Fruit fly (Drosophila melanogaster) whole organism, embryonic: ENCODE data around the gene Lst8.

Source experiments
- Aef1 ChIP-seq: fragments of 200-800 bp; sonication (Bioruptor generic); IDR thresholded peaks from 3 replicates; pipeline ENCODE4 v1.3.6; 2022; ENCODE audit warnings: missing biosample characterization, missing genetic modification characterization
- Bdp1 ChIP-seq: fragments of 200-800 bp; sonication (Bioruptor generic); optimal IDR thresholded peaks from 3 replicates; lab custom pipeline; 2016; ENCODE audit warnings: missing biosample characterization, missing genetic modification characterization
- CG10565 ChIP-seq: fragments of 200-800 bp; sonication (Bioruptor generic); optimal IDR thresholded peaks from 3 replicates; lab custom pipeline; 2016; ENCODE audit warnings: missing biosample characterization, mild to moderate bottlenecking, missing genetic modification characterization
- CG12104 ChIP-seq: fragments of 200-800 bp; sonication (Bioruptor generic); optimal IDR thresholded peaks from 3 replicates; lab custom pipeline; 2016; ENCODE audit warnings: missing biosample characterization, missing genetic modification characterization
- CG12391 ChIP-seq: fragments of 200-800 bp; sonication (Bioruptor generic); optimal IDR thresholded peaks from 3 replicates; lab custom pipeline; 2018; ENCODE audit warnings: missing biosample characterization, mild to moderate bottlenecking, missing genetic modification characterization, moderate library complexity
- CG13287 ChIP-seq: fragments of 200-800 bp; sonication (Bioruptor generic); IDR thresholded peaks from 2 replicates; pipeline ENCODE4 v1.3.6; 2022; ENCODE audit warnings: missing biosample characterization, missing genetic modification characterization; ENCODE audit not compliant: partially characterized antibody
- CG14965 ChIP-seq: fragments of 200-800 bp; sonication (Bioruptor generic); optimal IDR thresholded peaks from 2 replicates; lab custom pipeline; 2016; ENCODE audit warnings: missing biosample characterization, missing genetic modification characterization, borderline replicate concordance
- CG15479 ChIP-seq: fragments of 200-800 bp; sonication (Bioruptor generic); optimal IDR thresholded peaks from 3 replicates; lab custom pipeline; 2019; ENCODE audit warnings: missing biosample characterization, mild to moderate bottlenecking, missing genetic modification characterization, moderate library complexity
- CG15696 ChIP-seq: fragments of 200-800 bp; sonication (Bioruptor generic); optimal IDR thresholded peaks from 2 replicates; lab custom pipeline; 2019; ENCODE audit warnings: missing biosample characterization, mild to moderate bottlenecking, missing genetic modification characterization, moderate library complexity
- CG17186 ChIP-seq: fragments of 200-800 bp; sonication (Bioruptor generic); optimal IDR thresholded peaks from 3 replicates; lab custom pipeline; 2017; ENCODE audit warnings: missing biosample characterization, missing genetic modification reagents, missing genetic modification characterization
- CG17359 ChIP-seq: fragments of 200-800 bp; sonication (Bioruptor generic); optimal IDR thresholded peaks from 3 replicates; lab custom pipeline; 2018; ENCODE audit warnings: missing biosample characterization, mild to moderate bottlenecking, missing genetic modification characterization, moderate library complexity
- CG17385 ChIP-seq: fragments of 200-800 bp; sonication (Bioruptor generic); optimal IDR thresholded peaks from 3 replicates; lab custom pipeline; 2018; ENCODE audit warnings: missing biosample characterization, mild to moderate bottlenecking, missing genetic modification characterization
- CG2889 ChIP-seq: fragments of 200-800 bp; sonication (Bioruptor generic); IDR thresholded peaks from 3 replicates; pipeline ENCODE4 v1.3.6; 2022; ENCODE audit warnings: missing biosample characterization, missing genetic modification characterization
- CG33213 ChIP-seq: fragments of 200-800 bp; sonication (Bioruptor generic); optimal IDR thresholded peaks from 3 replicates; lab custom pipeline; 2016; ENCODE audit warnings: missing biosample characterization, missing genetic modification characterization
- CG3995 ChIP-seq: fragments of 200-800 bp; sonication (Bioruptor generic); optimal IDR thresholded peaks from 3 replicates; lab custom pipeline; 2016; ENCODE audit warnings: missing biosample characterization, missing genetic modification characterization
- CG6254 ChIP-seq: fragments of 200-800 bp; sonication (Bioruptor generic); optimal IDR thresholded peaks from 3 replicates; lab custom pipeline; 2017; ENCODE audit warnings: mild to moderate bottlenecking, missing biosample characterization, missing genetic modification reagents, missing genetic modification characterization
- CG7556 ChIP-seq: fragments of 200-800 bp; sonication (Bioruptor generic); optimal IDR thresholded peaks from 2 replicates; lab custom pipeline; 2017; ENCODE audit warnings: missing biosample characterization, mild to moderate bottlenecking, missing genetic modification characterization
- CG9817 ChIP-seq: fragments of 200-800 bp; sonication (Bioruptor generic); optimal IDR thresholded peaks from 2 replicates; lab custom pipeline; 2018; ENCODE audit warnings: missing biosample characterization, mild to moderate bottlenecking, missing genetic modification characterization, moderate library complexity
- HLH4C ChIP-seq: fragments of 200-800 bp; sonication (Bioruptor generic); IDR thresholded peaks from 3 replicates; pipeline ENCODE4 v1.3.6; 2022; ENCODE audit warnings: missing biosample characterization, missing genetic modification characterization; ENCODE audit not compliant: partially characterized antibody
- HLH54F ChIP-seq: fragments of 200-800 bp; sonication (Bioruptor generic); optimal IDR thresholded peaks from 3 replicates; lab custom pipeline; 2016; ENCODE audit warnings: missing biosample characterization, missing genetic modification characterization
- Hmr ChIP-seq: fragments of 200-800 bp; sonication (Bioruptor generic); optimal IDR thresholded peaks from 3 replicates; lab custom pipeline; 2017; ENCODE audit warnings: mild to moderate bottlenecking, missing biosample characterization, missing genetic modification reagents, missing genetic modification characterization
- Hr3 ChIP-seq: fragments of 200-800 bp; sonication (Bioruptor generic); optimal IDR thresholded peaks from 3 replicates; lab custom pipeline; 2016; ENCODE audit warnings: missing biosample characterization, missing genetic modification characterization
- Hr78 ChIP-seq, 2 experiments: fragments of 200-800 bp in 1 of 2; fragments of >200 bp in 1 of 2; sonication (Bioruptor generic) in 1 of 2; optimal IDR thresholded peaks; 2 replicates each; lab custom pipeline; 2017 to 2019; ENCODE audit warnings: missing biosample characterization in 2 of 2, missing genetic modification characterization in 2 of 2, mild to moderate bottlenecking in 1 of 2, moderate library complexity in 1 of 2
- MTF-1 ChIP-seq: fragments of 200-800 bp; sonication (Bioruptor generic); optimal IDR thresholded peaks from 2 replicates; lab custom pipeline; 2018; ENCODE audit warnings: missing biosample characterization, mild to moderate bottlenecking, missing genetic modification characterization, borderline replicate concordance
- Optix ChIP-seq: fragments of 200-800 bp; sonication (Bioruptor generic); IDR thresholded peaks from 3 replicates; pipeline ENCODE4 v1.3.6; 2022; ENCODE audit warnings: missing biosample characterization, missing genetic modification characterization
- PHDP ChIP-seq: fragments of 200-800 bp; sonication (Bioruptor generic); optimal IDR thresholded peaks from 3 replicates; lab custom pipeline; 2018; ENCODE audit warnings: missing biosample characterization, mild to moderate bottlenecking, missing genetic modification characterization, moderate library complexity
- Poxn ChIP-seq: fragments of 200-800 bp; sonication (Bioruptor generic); IDR thresholded peaks from 2 replicates; pipeline ENCODE4 v1.3.6; 2022; ENCODE audit warnings: missing biosample characterization, missing genetic modification characterization
- al ChIP-seq: fragments of 200-800 bp; sonication (Bioruptor generic); IDR thresholded peaks from 2 replicates; pipeline ENCODE4 v1.3.6; 2022; ENCODE audit warnings: missing biosample characterization, missing genetic modification characterization
- amos ChIP-seq: fragments of 200-800 bp; sonication (Bioruptor generic); IDR thresholded peaks from 2 replicates; pipeline ENCODE4 v1.3.6; 2022; ENCODE audit warnings: missing biosample characterization, missing genetic modification characterization; ENCODE audit not compliant: partially characterized antibody
- ase ChIP-seq: fragments of 200-800 bp; sonication (Bioruptor generic); IDR thresholded peaks from 3 replicates; pipeline ENCODE4 v1.3.6; 2022; ENCODE audit warnings: missing biosample characterization, missing genetic modification characterization
- cato ChIP-seq: fragments of 200-800 bp; sonication (Bioruptor generic); optimal IDR thresholded peaks from 2 replicates; lab custom pipeline; 2016; ENCODE audit warnings: missing biosample characterization, missing genetic modification characterization, borderline replicate concordance
- emc ChIP-seq: fragments of 200-800 bp; sonication (Bioruptor generic); optimal IDR thresholded peaks from 2 replicates; lab custom pipeline; 2016; ENCODE audit warnings: missing biosample characterization, missing genetic modification characterization
- hb ChIP-seq: fragments of 200-800 bp; sonication (Bioruptor generic); IDR thresholded peaks from 3 replicates; pipeline ENCODE4 v1.3.6; 2022; ENCODE audit warnings: missing biosample characterization, missing genetic modification characterization; ENCODE audit not compliant: partially characterized antibody
- kni ChIP-seq: fragments of 200-800 bp; sonication (Bioruptor generic); optimal IDR thresholded peaks from 3 replicates; lab custom pipeline; 2017; ENCODE audit warnings: mild to moderate bottlenecking, missing biosample characterization, missing genetic modification reagents, missing genetic modification characterization
- knrl ChIP-seq: fragments of 200-800 bp; sonication (Bioruptor generic); IDR thresholded peaks from 3 replicates; pipeline ENCODE4 v1.3.6; 2022; ENCODE audit warnings: missing biosample characterization, missing genetic modification characterization; ENCODE audit not compliant: partially characterized antibody
- lola ChIP-seq, 3 experiments: fragments of >200 bp in 2 of 3; fragments of 200-800 bp in 1 of 3; sonication (Bioruptor generic) in 1 of 3; optimal IDR thresholded peaks; 2 replicates each; lab custom pipeline; 2017 to 2019; ENCODE audit warnings: missing biosample characterization in 3 of 3, missing genetic modification characterization in 3 of 3, mild to moderate bottlenecking in 1 of 3, moderate library complexity in 1 of 3
- mirr ChIP-seq: fragments of 200-800 bp; sonication (Bioruptor generic); optimal IDR thresholded peaks from 3 replicates; lab custom pipeline; 2018; ENCODE audit warnings: missing biosample characterization, mild to moderate bottlenecking, missing genetic modification characterization
- p53 ChIP-seq: fragments of 200-800 bp; sonication (Bioruptor generic); optimal IDR thresholded peaks from 2 replicates; lab custom pipeline; 2016; ENCODE audit warnings: missing biosample characterization, missing genetic modification characterization
- peb ChIP-seq: fragments of 200-800 bp; sonication (Bioruptor generic); IDR thresholded peaks from 2 replicates; pipeline ENCODE4 v1.3.6; 2022; ENCODE audit warnings: missing biosample characterization, missing genetic modification characterization
- psq ChIP-seq: fragments of 200-800 bp; sonication (Bioruptor generic); optimal IDR thresholded peaks from 2 replicates; lab custom pipeline; 2017; ENCODE audit warnings: missing biosample characterization, missing genetic modification characterization
- ro ChIP-seq: fragments of 200-800 bp; sonication (Bioruptor generic); IDR thresholded peaks from 2 replicates; pipeline ENCODE4 v1.3.6; 2022; ENCODE audit warnings: missing biosample characterization, missing genetic modification characterization
- row ChIP-seq: fragments of 200-800 bp; sonication (Bioruptor generic); IDR thresholded peaks from 3 replicates; pipeline ENCODE4 v1.3.6; 2022; ENCODE audit warnings: missing biosample characterization, missing genetic modification characterization
- shn ChIP-seq: fragments of 200-800 bp; sonication (Bioruptor generic); optimal IDR thresholded peaks from 3 replicates; lab custom pipeline; 2016; ENCODE audit warnings: missing biosample characterization, missing genetic modification characterization
- sna ChIP-seq: fragments of 200-800 bp; sonication (Bioruptor generic); IDR thresholded peaks from 2 replicates; pipeline ENCODE4 v1.3.6; 2022; ENCODE audit warnings: missing biosample characterization, missing genetic modification characterization; ENCODE audit not compliant: partially characterized antibody
- sob ChIP-seq: fragments of 200-800 bp; sonication (Bioruptor generic); IDR thresholded peaks from 2 replicates; pipeline ENCODE4 v1.3.6; 2022; ENCODE audit warnings: missing biosample characterization, missing genetic modification characterization
- sqz ChIP-seq: fragments of 200-800 bp; sonication (Bioruptor generic); optimal IDR thresholded peaks from 3 replicates; lab custom pipeline; 2018; ENCODE audit warnings: missing biosample characterization, mild to moderate bottlenecking, missing genetic modification characterization
- stwl ChIP-seq: fragments of 200-800 bp; sonication (Bioruptor generic); optimal IDR thresholded peaks from 3 replicates; lab custom pipeline; 2018; ENCODE audit warnings: missing biosample characterization, mild to moderate bottlenecking, missing genetic modification characterization, moderate library complexity
- tgo ChIP-seq: fragments of 200-800 bp; sonication (Bioruptor generic); IDR thresholded peaks from 3 replicates; pipeline ENCODE4 v1.3.6; 2022; ENCODE audit warnings: missing biosample characterization, missing genetic modification characterization

Gene Lst8

dm6 chrX:9641184-9641772 lies 35.5 kb upstream of the Lst8 start (continued):
- no peak for TF ChIP-seq kni (GFP tag; lab: Kevin White, UChicago)
- peak; percentile 3 for TF ChIP-seq CG15696 (tag; lab: Kevin White, UChicago)
- peak; percentile 76 for TF ChIP-seq CG17359
- TF ChIP-seq p53 (GFP tag; lab: Kevin White, UChicago) = no peak
- peak; percentile 66; the same call in 1 of the 3 replicates for TF ChIP-seq ase (GFP tag; lab: Robert Waterston, UW)
- peak; percentile 72 for TF ChIP-seq CG12391
- peak; percentile 21 for TF ChIP-seq CG3995 (GFP tag; lab: Kevin White, UChicago)
- TF ChIP-seq peb (GFP tag; lab: Robert Waterston, UW) = no peak
- TF ChIP-seq CG10565 = no peak
- TF ChIP-seq CG13287 (GFP tag; lab: Robert Waterston, UW) = peak; percentile 2; the same call in 1 of the 2 replicates
- TF ChIP-seq HLH54F (GFP tag; lab: Kevin White, UChicago) = no peak
- TF ChIP-seq CG12104 = peak; percentile 63
- TF ChIP-seq CG15479 (GFP tag; lab: Kevin White, UChicago) = no peak
- no peak for TF ChIP-seq amos (GFP tag; lab: Robert Waterston, UW)
- TF ChIP-seq CG33213 (GFP tag; lab: Kevin White, UChicago) = no peak
- no peak for TF ChIP-seq shn
- no peak for TF ChIP-seq MTF-1 (GFP tag; lab: Kevin White, UChicago)
- TF ChIP-seq al = peak; percentile 77
- peak; percentile 88 for TF ChIP-seq PHDP (tag; lab: Kevin White, UChicago)
- TF ChIP-seq Bdp1 = no peak
- TF ChIP-seq Aef1 (GFP tag; lab: Robert Waterston, UW) = peak; percentile 68
- no peak for TF ChIP-seq emc (GFP tag; lab: Kevin White, UChicago)
- peak; percentile 45 for TF ChIP-seq Hr3 (GFP tag; lab: Kevin White, UChicago)
- TF ChIP-seq CG14965 (GFP tag; lab: Kevin White, UChicago) = no peak
- TF ChIP-seq lola (GFP tag; optimal IDR thresholded peaks at IDR 0.05; lab: Kevin White, UChicago) = no peak
- no peak for TF ChIP-seq ro (GFP tag; lab: Robert Waterston, UW)
- TF ChIP-seq CG17186 (GFP tag; lab: Kevin White, UChicago) = no peak
- TF ChIP-seq hb (GFP tag; lab: Robert Waterston, UW) = no peak
- TF ChIP-seq row (GFP tag; lab: Robert Waterston, UW) = peak; percentile 73
- no peak for TF ChIP-seq psq (GFP tag; lab: Kevin White, UChicago)
- TF ChIP-seq tgo (GFP tag; lab: Robert Waterston, UW) = peak; percentile 59; the same call in 2 of the 3 replicates
- peak; percentile 51; the same call in 1 of the 2 replicates for TF ChIP-seq sob
- no peak for TF ChIP-seq CG6254
- TF ChIP-seq CG2889 (GFP tag; lab: Robert Waterston, UW) = peak; percentile 17; the same call in 1 of the 3 replicates
- peak; percentile 77 for TF ChIP-seq CG7556
- no peak; the same call in 2 of the 3 replicates for TF ChIP-seq HLH4C (GFP tag; lab: Robert Waterston, UW)
- TF ChIP-seq mirr (GFP tag; lab: Kevin White, UChicago) = peak; percentile 10
- no peak for TF ChIP-seq cato
- TF ChIP-seq stwl (tag; lab: Kevin White, UChicago) = no peak
- TF ChIP-seq sqz (GFP tag; lab: Kevin White, UChicago) = no peak
- no peak for TF ChIP-seq Poxn (GFP tag; lab: Robert Waterston, UW)
- TF ChIP-seq CG17385 = peak; percentile 63
- TF ChIP-seq Optix = no peak
- TF ChIP-seq knrl (GFP tag; lab: Robert Waterston, UW) = no peak
- TF ChIP-seq Hr78 (GFP tag; optimal IDR thresholded peaks at IDR 0.05; lab: Kevin White, UChicago) = no peak
- no peak for TF ChIP-seq sna (GFP tag; lab: Robert Waterston, UW)
- peak; percentile 76 for TF ChIP-seq CG9817 (tag; lab: Kevin White, UChicago)
- TF ChIP-seq Hmr (GFP tag; lab: Kevin White, UChicago) = peak; percentile 90
